Worm (Caenorhabditis elegans) whole organism, L1 larva: Measurements from ENCODE around the gene Y51H7C.13.
"Not testable (repeated sequence)": the region's sequence is repeated elsewhere in the genome, so short reads cannot be mapped to it uniquely, and the experiment has no call there.

ENCODE experiments used
- C04F5.9 ChIP-seq: sonication (generic microtip); optimal IDR thresholded peaks from 2 replicates; lab custom pipeline; 2016; ENCODE audit warnings: missing genetic modification characterization, missing compliant biosample characterization
- F16B12.6 ChIP-seq: fragments of 150-350 bp; optimal IDR thresholded peaks from 2 replicates; lab custom pipeline; 2014; ENCODE audit warnings: missing biosample characterization, missing genetic modification characterization
- aha-1 ChIP-seq: fragments of 150-350 bp; optimal IDR thresholded peaks from 2 replicates; lab custom pipeline; 2014; ENCODE audit warnings: missing biosample characterization, missing genetic modification characterization
- alr-1 ChIP-seq: fragments of 200-800 bp; sonication (Bioruptor generic); optimal IDR thresholded peaks from 2 replicates; lab custom pipeline; 2018; ENCODE audit warnings: borderline replicate concordance, mild to moderate bottlenecking, missing genetic modification characterization, missing compliant biosample characterization
- aly-2 ChIP-seq: fragments of 150-350 bp; optimal IDR thresholded peaks from 2 replicates; lab custom pipeline; 2014; ENCODE audit warnings: missing biosample characterization, missing genetic modification characterization
- ceh-8 ChIP-seq: fragments of 200-800 bp; sonication (Bioruptor generic); optimal IDR thresholded peaks from 2 replicates; lab custom pipeline; 2018; ENCODE audit warnings: mild to moderate bottlenecking, missing genetic modification characterization, moderate library complexity, missing compliant biosample characterization
- ceh-82 ChIP-seq, 3 experiments: fragments of 150-350 bp in 1 of 3; sonication (generic microtip) in 2 of 3; optimal IDR thresholded peaks; 2 replicates each; lab custom pipeline; 2014 to 2017; ENCODE audit warnings: missing biosample characterization in 3 of 3, missing genetic modification characterization in 3 of 3
- ceh-88 ChIP-seq: fragments of 200-800 bp; sonication (Bioruptor generic); IDR thresholded peaks from 2 replicates; pipeline ENCODE4 v1.3.6; 2022; ENCODE audit warnings: missing genetic modification characterization, missing compliant biosample characterization
- efl-1 ChIP-seq, 4 experiments: fragments of 150-350 bp; optimal IDR thresholded peaks in 3 of 4; peaks in 1 of 4; 1 replicate in 1 of 4; 2 replicates in 3 of 4; lab custom pipeline; 2014; ENCODE audit warnings: missing biosample characterization in 2 of 4, missing genetic modification characterization in 2 of 4, missing genetic modification reagents in 2 of 4
- egl-13 ChIP-seq: sonication (generic microtip); optimal IDR thresholded peaks from 2 replicates; lab custom pipeline; 2016; ENCODE audit warnings: missing genotype, missing genetic modification reagents, missing genetic modification characterization, missing compliant biosample characterization
- elt-2 ChIP-seq: sonication (generic microtip); optimal IDR thresholded peaks from 2 replicates; lab custom pipeline; 2016; ENCODE audit warnings: missing genetic modification characterization, mild to moderate bottlenecking, inconsistent platforms, missing compliant biosample characterization, missing genetic modification reagents
- ets-5 ChIP-seq: fragments of 200-800 bp; sonication (Bioruptor generic); IDR thresholded peaks from 2 replicates; pipeline ENCODE4 v1.3.6; 2022; ENCODE audit warnings: missing genetic modification characterization, missing compliant biosample characterization
- fkh-10 ChIP-seq: sonication (generic microtip); optimal IDR thresholded peaks from 2 replicates; lab custom pipeline; 2017; ENCODE audit warnings: missing biosample characterization, missing genetic modification reagents, missing genetic modification characterization
- fos-1 ChIP-seq: fragments of 150-350 bp; optimal IDR thresholded peaks from 2 replicates; lab custom pipeline; 2014; ENCODE audit warnings: missing biosample characterization, missing genetic modification characterization
- grh-1 ChIP-seq: fragments of 200-800 bp; sonication (Bioruptor generic); IDR thresholded peaks from 2 replicates; pipeline ENCODE4 v1.3.6; 2022; ENCODE audit warnings: missing genetic modification reagents, missing genetic modification characterization, missing compliant biosample characterization
- hlh-17 ChIP-seq: fragments of 200-800 bp; sonication (Bioruptor generic); optimal IDR thresholded peaks from 2 replicates; lab custom pipeline; 2018; ENCODE audit warnings: missing genetic modification characterization, mild to moderate bottlenecking, missing compliant biosample characterization, moderate library complexity, borderline replicate concordance
- hlh-4 ChIP-seq: sonication (generic microtip); optimal IDR thresholded peaks from 2 replicates; lab custom pipeline; 2016; ENCODE audit warnings: mild to moderate bottlenecking, missing genetic modification characterization, missing compliant biosample characterization
- hpl-2 ChIP-seq: fragments of 150-350 bp; optimal IDR thresholded peaks from 2 replicates; lab custom pipeline; 2014; ENCODE audit warnings: missing biosample characterization, missing genetic modification reagents, missing genetic modification characterization
- isw-1 ChIP-seq: fragments of 200-800 bp; sonication (Bioruptor generic); IDR thresholded peaks from 2 replicates; pipeline ENCODE4 v1.3.6; 2022; ENCODE audit warnings: missing genetic modification characterization, missing compliant biosample characterization
- jun-1 ChIP-seq: fragments of 150-350 bp; optimal IDR thresholded peaks from 2 replicates; lab custom pipeline; 2014; ENCODE audit warnings: missing biosample characterization, missing genetic modification reagents, missing genetic modification characterization
- lin-15B ChIP-seq: fragments of 150-350 bp; sonication (generic microtip); optimal IDR thresholded peaks from 3 replicates; lab custom pipeline; 2014; ENCODE audit warnings: missing biosample characterization, missing genetic modification characterization
- lin-35 ChIP-seq, 2 experiments: fragments of 150-350 bp; optimal IDR thresholded peaks; 2 replicates each; lab custom pipeline; 2014; ENCODE audit warnings: missing biosample characterization in 2 of 2, missing genetic modification characterization in 2 of 2, missing genetic modification reagents in 2 of 2
- lin-39 ChIP-seq: fragments of 150-350 bp; optimal IDR thresholded peaks from 2 replicates; lab custom pipeline; 2014; ENCODE audit warnings: missing biosample characterization, missing genetic modification reagents, missing genetic modification characterization
- lsy-2 ChIP-seq, 2 experiments: fragments of 150-350 bp; optimal IDR thresholded peaks; 2 replicates each; lab custom pipeline; 2014; ENCODE audit warnings: missing biosample characterization in 2 of 2, missing genetic modification characterization in 2 of 2
- mab-9 ChIP-seq: fragments of 200-800 bp; sonication (Bioruptor generic); IDR thresholded peaks from 2 replicates; pipeline ENCODE4 v1.3.6; 2022; ENCODE audit warnings: missing genetic modification reagents, missing genetic modification characterization, missing compliant biosample characterization
- mdl-1 ChIP-seq, 2 experiments: fragments of 150-350 bp; optimal IDR thresholded peaks; 2 replicates each; lab custom pipeline; 2014 to 2017; ENCODE audit warnings: missing biosample characterization in 2 of 2, missing genetic modification characterization in 2 of 2, inconsistent platforms in 1 of 2
- mep-1 ChIP-seq: fragments of 150-350 bp; optimal IDR thresholded peaks from 2 replicates; lab custom pipeline; 2014; ENCODE audit warnings: missing biosample characterization, missing genetic modification characterization
- nhr-11 ChIP-seq: fragments of 150-350 bp; optimal IDR thresholded peaks from 2 replicates; lab custom pipeline; 2014; ENCODE audit warnings: missing biosample characterization, missing genetic modification characterization
- nhr-19 ChIP-seq: fragments of 200-800 bp; sonication (Bioruptor generic); conservative IDR thresholded peaks from 2 replicates; pipeline ENCODE4 v1.3.6; 2022; ENCODE audit warnings: missing genetic modification characterization, missing compliant biosample characterization
- nhr-20 ChIP-seq: sonication (generic microtip); optimal IDR thresholded peaks from 2 replicates; lab custom pipeline; 2016; ENCODE audit warnings: mild to moderate bottlenecking, missing genetic modification characterization, missing compliant biosample characterization
- nhr-76 ChIP-seq: sonication (generic microtip); optimal IDR thresholded peaks from 2 replicates; lab custom pipeline; 2017; ENCODE audit warnings: missing biosample characterization, missing genetic modification characterization
- nhr-84 ChIP-seq: sonication (generic microtip); optimal IDR thresholded peaks from 2 replicates; lab custom pipeline; 2017; ENCODE audit warnings: missing biosample characterization, missing genetic modification characterization
- nhr-85 ChIP-seq: sonication (generic microtip); peaks from one replicate; lab custom pipeline; 2016; ENCODE audit warnings: missing genetic modification characterization, inconsistent platforms, missing compliant biosample characterization
- skn-1 ChIP-seq: fragments of 150-350 bp; optimal IDR thresholded peaks from 2 replicates; lab custom pipeline; 2014; ENCODE audit warnings: missing biosample characterization, missing genetic modification characterization
- snu-23 ChIP-seq: sonication (generic microtip); optimal IDR thresholded peaks from 2 replicates; lab custom pipeline; 2016; ENCODE audit warnings: missing genetic modification characterization, missing compliant biosample characterization
- sox-4 ChIP-seq: sonication (generic microtip); optimal IDR thresholded peaks from 2 replicates; lab custom pipeline; 2016; ENCODE audit warnings: missing genetic modification characterization, missing compliant biosample characterization
- sptf-1 ChIP-seq: fragments of 150-350 bp; optimal IDR thresholded peaks from 2 replicates; lab custom pipeline; 2014; ENCODE audit warnings: missing biosample characterization, missing genetic modification characterization
- sup-37 ChIP-seq: fragments of 200-800 bp; sonication (Bioruptor generic); optimal IDR thresholded peaks from 2 replicates; lab custom pipeline; 2018; ENCODE audit warnings: mild to moderate bottlenecking, missing genetic modification characterization, missing compliant biosample characterization
- swsn-7 ChIP-seq: sonication (generic microtip); optimal IDR thresholded peaks from 2 replicates; lab custom pipeline; 2016; ENCODE audit warnings: missing genetic modification characterization, missing compliant biosample characterization
- unc-62 ChIP-seq: fragments of 150-350 bp; optimal IDR thresholded peaks from 2 replicates; lab custom pipeline; 2014; ENCODE audit warnings: missing biosample characterization, missing genetic modification reagents, missing genetic modification characterization
- unc-86 ChIP-seq: sonication (generic microtip); optimal IDR thresholded peaks from 2 replicates; lab custom pipeline; 2016; ENCODE audit warnings: missing genetic modification characterization, missing compliant biosample characterization
- zag-1 ChIP-seq: fragments of 150-350 bp; optimal IDR thresholded peaks from 2 replicates; lab custom pipeline; 2014; ENCODE audit warnings: missing biosample characterization, missing genetic modification characterization

Y51H7C.13 gene

DNA sequence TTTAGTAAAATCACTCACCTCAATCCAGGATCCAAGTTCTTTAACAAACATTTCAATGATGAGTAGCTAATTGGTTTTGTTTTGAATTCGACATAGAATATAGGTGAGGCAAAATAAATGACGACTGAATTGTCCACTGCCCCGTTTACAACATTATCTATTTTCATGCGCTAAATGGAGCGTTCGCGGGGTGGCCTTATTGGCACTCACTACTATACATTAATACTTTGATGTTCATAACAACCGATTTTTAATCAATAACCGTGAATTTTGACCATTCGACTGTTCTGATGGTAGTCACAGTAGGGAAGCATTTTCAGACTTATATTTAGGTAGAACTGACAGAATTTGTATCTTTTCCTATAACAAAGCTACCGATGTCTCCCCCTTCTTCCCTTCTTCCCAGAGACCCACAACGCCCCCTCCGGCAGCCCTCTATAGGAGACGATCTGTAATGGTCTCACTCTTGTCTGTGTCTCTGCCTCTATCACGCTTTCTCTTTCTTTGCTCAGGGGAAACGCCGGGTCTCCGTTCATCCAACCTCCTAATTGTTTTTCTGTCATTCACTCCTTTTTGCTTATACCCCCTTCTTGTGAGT, 19.6 kb downstream of the Y51H7C.13 start, which contains the start of gene Y51H7C.12:
Gene Y51H7C.12, minus strand, starts transcription at position 51 of the 598 bp plus-strand sequence.
- not testable (repeated sequence) for TF ChIP-seq ceh-82 (tag; optimal IDR thresholded peaks at IDR 0.05; lab: Kevin White, UChicago); isw-1 (GFP tag; lab: Robert Waterston, UW); hpl-2 (GFP tag; lab: Kevin White, UChicago)

DNA sequence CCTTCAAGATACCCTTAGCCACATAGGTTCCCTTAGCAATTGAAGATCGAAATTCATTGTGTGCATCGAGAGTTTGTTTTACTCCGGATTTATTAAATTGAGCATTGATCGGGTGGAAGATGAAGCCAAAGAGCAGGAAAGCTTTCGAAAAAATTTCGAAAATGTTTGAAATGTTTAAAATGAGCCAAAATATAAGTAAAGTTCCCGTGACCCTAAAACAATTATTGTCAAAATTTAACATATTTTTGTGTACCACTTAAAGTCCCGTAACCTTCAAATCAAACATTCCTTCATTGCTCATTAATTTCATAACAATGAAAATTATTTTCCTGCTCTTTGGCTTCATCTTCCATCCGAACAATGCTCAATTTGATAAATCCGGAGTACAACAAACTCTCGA, 21.4 kb downstream of the Y51H7C.13 start, which contains the start of gene scl-17:
Gene scl-17, plus strand, starts transcription at position 301 of the 400 bp plus-strand sequence.
- TF ChIP-seq sox-4 (no peak), mep-1 (no peak), nhr-76 (tag; lab: Kevin White, UChicago) (no peak), elt-2 (tag; lab: Kevin White, UChicago) (no peak), lin-15B (tag; lab: Kevin White, UChicago) (no peak), unc-62 (GFP tag; lab: Kevin White, UChicago) (no peak), sup-37 (GFP tag; lab: Kevin White, UChicago) (no peak), egl-13 (tag; lab: Kevin White, UChicago) (no peak), nhr-84 (tag; lab: Kevin White, UChicago) (no peak), isw-1 (GFP tag; lab: Robert Waterston, UW) (no peak), fos-1 (tag; lab: Kevin White, UChicago) (no peak), fkh-10 (GFP tag; lab: Kevin White, UChicago) (no peak), sptf-1 (tag; lab: Kevin White, UChicago) (no peak), C04F5.9 (tag; lab: Kevin White, UChicago) (no peak), alr-1 (tag; lab: Kevin White, UChicago) (no peak), grh-1 (GFP tag; lab: Robert Waterston, UW) (no peak), nhr-20 (tag; lab: Kevin White, UChicago) (no peak), jun-1 (tag; lab: Kevin White, UChicago) (no peak), ceh-8 (GFP tag; lab: Kevin White, UChicago) (no peak), aha-1 (no peak)

ce11 chrII:1441479-1441878, 24.9 kb downstream of the Y51H7C.13 start:
- TF ChIP-seq efl-1 (optimal IDR thresholded peaks at IDR 0.05; lab: Kevin White, UChicago) (no peak), efl-1 (GFP tag; optimal IDR thresholded peaks at IDR 0.05 in 1 of 2; lab: Kevin White, UChicago) (peak in 1 of 2 experiments; percentile 41), ceh-88 (GFP tag; lab: Robert Waterston, UW) (no peak)
- TF ChIP-seq, all 84 proteins: peak for 1

ce11 chrII:1438336-1438589, 28.1 kb downstream of the Y51H7C.13 start, which contains the start of gene Y51H7C.3:
Gene Y51H7C.3 (plus strand): TSS chrII:1438490.
- TF ChIP-seq mab-9 (GFP tag; lab: Robert Waterston, UW) (no peak), hlh-17 (GFP tag; lab: Kevin White, UChicago) (no peak), nhr-11 (no peak), snu-23 (GFP tag; lab: Kevin White, UChicago) (no peak), zag-1 (tag; lab: Kevin White, UChicago) (no peak), mdl-1 (tag; optimal IDR thresholded peaks at IDR 0.05; lab: Kevin White, UChicago) (no peak), hlh-4 (tag; lab: Kevin White, UChicago) (no peak), elt-2 (tag; lab: Kevin White, UChicago) (no peak), aha-1 (no peak)

- peak; percentile 23 for TF ChIP-seq lin-39
- no peak for TF ChIP-seq sup-37 (GFP tag; lab: Kevin White, UChicago)
- TF ChIP-seq skn-1 (tag; lab: Kevin White, UChicago): peak; percentile 62
- TF ChIP-seq ceh-88 (GFP tag; lab: Robert Waterston, UW): no peak
- TF ChIP-seq lsy-2 (tag; optimal IDR thresholded peaks at IDR 0.05; lab: Kevin White, UChicago): peak; percentile 61 to 67
- no peak for TF ChIP-seq hpl-2 (GFP tag; lab: Kevin White, UChicago)
- TF ChIP-seq aly-2: no peak
- peak; percentile 56 for TF ChIP-seq nhr-85 (tag; lab: Kevin White, UChicago)
- peak; percentile 87 to 96 for TF ChIP-seq lin-35 (GFP tag; optimal IDR thresholded peaks at IDR 0.05; lab: Kevin White, UChicago)
- TF ChIP-seq F16B12.6 (tag; lab: Kevin White, UChicago): peak; percentile 46
- no peak for TF ChIP-seq unc-86 (tag; lab: Kevin White, UChicago)
- no peak for TF ChIP-seq nhr-11
- peak; percentile 17 for TF ChIP-seq swsn-7 (tag; lab: Kevin White, UChicago)
- no peak for TF ChIP-seq nhr-19 (GFP tag; lab: Robert Waterston, UW)
- no peak for TF ChIP-seq ets-5 (GFP tag; lab: Robert Waterston, UW)
- TF ChIP-seq nhr-76 (tag; lab: Kevin White, UChicago): no peak
These were observed 28.7 kb downstream of the Y51H7C.13 start, which contains the start of gene nol-6 for ce11 chrII:1437449-1438335. Gene nol-6 (minus strand): TSS chrII:1437499.
